Worm (Caenorhabditis elegans) whole organism, young adult: ENCODE results near the gene ZK1240.11.

ENCODE experiments used
- C06A6.2 ChIP-seq: fragments of 200-800 bp; sonication (Bioruptor generic); conservative IDR thresholded peaks from 2 replicates; pipeline ENCODE4 v1.3.6; 2022; ENCODE audit warnings: missing genetic modification characterization, missing compliant biosample characterization
- D2030.7 ChIP-seq: fragments of 200-800 bp; sonication (Bioruptor generic); IDR thresholded peaks from 2 replicates; pipeline ENCODE4 v1.3.6; 2022; ENCODE audit warnings: missing genetic modification reagents, missing genetic modification characterization, missing compliant biosample characterization
- F10E7.11 ChIP-seq: sonication (generic microtip); optimal IDR thresholded peaks from 2 replicates; lab custom pipeline; 2017; ENCODE audit warnings: mild to moderate bottlenecking, missing genetic modification characterization, moderate library complexity, missing compliant biosample characterization
- F22D6.2 ChIP-seq: sonication (generic microtip); optimal IDR thresholded peaks from 2 replicates; lab custom pipeline; 2016; ENCODE audit warnings: mild to moderate bottlenecking, missing genetic modification characterization, missing compliant biosample characterization
- F37B4.10 ChIP-seq: fragments of 200-800 bp; sonication (Bioruptor generic); IDR thresholded peaks from 2 replicates; pipeline ENCODE4 v1.3.6; 2022; ENCODE audit warnings: missing genetic modification characterization, missing compliant biosample characterization
- T07F8.4 ChIP-seq: sonication (generic microtip); optimal IDR thresholded peaks from 2 replicates; lab custom pipeline; 2016; ENCODE audit warnings: mild to moderate bottlenecking, missing genetic modification characterization, moderate library complexity, missing compliant biosample characterization
- aptf-3 ChIP-seq: fragments of 200-800 bp; sonication (Bioruptor generic); IDR thresholded peaks from 2 replicates; pipeline ENCODE4 v1.3.6; 2022; ENCODE audit warnings: missing genetic modification characterization, missing compliant biosample characterization
- athp-1 ChIP-seq: sonication (generic microtip); optimal IDR thresholded peaks from 2 replicates; lab custom pipeline; 2017; ENCODE audit warnings: mild to moderate bottlenecking, missing genetic modification characterization, missing compliant biosample characterization
- attf-6 ChIP-seq: fragments of 200-800 bp; sonication (Bioruptor generic); IDR thresholded peaks from 2 replicates; pipeline ENCODE4 v1.3.6; 2022; ENCODE audit warnings: missing genetic modification reagents, missing genetic modification characterization, missing compliant biosample characterization
- bed-1 ChIP-seq: fragments of 200-800 bp; sonication (Bioruptor generic); IDR thresholded peaks from 2 replicates; pipeline ENCODE4 v1.3.6; 2022; ENCODE audit warnings: missing genetic modification reagents, missing genetic modification characterization, missing compliant biosample characterization
- bed-2 ChIP-seq: fragments of 200-800 bp; sonication (Bioruptor generic); IDR thresholded peaks from 2 replicates; pipeline ENCODE4 v1.3.6; 2022; ENCODE audit warnings: missing genetic modification reagents, missing genetic modification characterization, missing compliant biosample characterization
- cebp-2 ChIP-seq: fragments of 200-800 bp; sonication (Bioruptor generic); IDR thresholded peaks from 2 replicates; pipeline ENCODE4 v1.3.6; 2022; ENCODE audit warnings: missing genetic modification characterization, missing compliant biosample characterization
- ceh-100 ChIP-seq: fragments of 200-800 bp; sonication (Bioruptor generic); IDR thresholded peaks from 2 replicates; pipeline ENCODE4 v1.3.6; 2022; ENCODE audit warnings: missing genetic modification reagents, missing genetic modification characterization, missing compliant biosample characterization
- ceh-40 ChIP-seq: fragments of 200-800 bp; sonication (Bioruptor generic); IDR thresholded peaks from 2 replicates; pipeline ENCODE4 v1.3.6; 2022; ENCODE audit warnings: missing genetic modification characterization, missing compliant biosample characterization
- chd-7 ChIP-seq: sonication (generic microtip); optimal IDR thresholded peaks from 2 replicates; lab custom pipeline; 2016; ENCODE audit warnings: mild to moderate bottlenecking, missing genetic modification characterization, moderate library complexity, missing compliant biosample characterization
- dox-1 ChIP-seq: fragments of 200-800 bp; sonication (Bioruptor generic); IDR thresholded peaks from 2 replicates; pipeline ENCODE4 v1.3.6; 2022; ENCODE audit warnings: missing genetic modification reagents, missing genetic modification characterization, missing compliant biosample characterization
- dpff-1 ChIP-seq: sonication (generic microtip); optimal IDR thresholded peaks from 2 replicates; lab custom pipeline; 2017; ENCODE audit warnings: mild to moderate bottlenecking, missing genetic modification characterization, missing compliant biosample characterization
- egl-44 ChIP-seq: fragments of 200-800 bp; sonication (Bioruptor generic); IDR thresholded peaks from 2 replicates; pipeline ENCODE4 v1.3.6; 2022; ENCODE audit warnings: missing genetic modification reagents, missing genetic modification characterization, missing compliant biosample characterization
- ekl-4 ChIP-seq: fragments of 200-800 bp; sonication (Bioruptor generic); IDR thresholded peaks from 2 replicates; pipeline ENCODE4 v1.3.6; 2022; ENCODE audit warnings: missing genetic modification reagents, missing genetic modification characterization, missing compliant biosample characterization
- ets-4 ChIP-seq: fragments of 200-800 bp; sonication (Bioruptor generic); optimal IDR thresholded peaks from 2 replicates; lab custom pipeline; 2018; ENCODE audit warnings: mild to moderate bottlenecking, missing genetic modification characterization, missing compliant biosample characterization
- gei-17 ChIP-seq: fragments of 200-800 bp; sonication (Bioruptor generic); optimal IDR thresholded peaks from 2 replicates; lab custom pipeline; 2018; ENCODE audit warnings: mild to moderate bottlenecking, missing genetic modification characterization, missing compliant biosample characterization
- hlh-12 ChIP-seq: sonication (generic microtip); optimal IDR thresholded peaks from 2 replicates; lab custom pipeline; 2016; ENCODE audit warnings: missing genetic modification characterization, missing compliant biosample characterization
- hsf-1 ChIP-seq: fragments of 200-800 bp; sonication (Bioruptor generic); IDR thresholded peaks from 2 replicates; pipeline ENCODE4 v1.3.6; 2022; ENCODE audit warnings: missing genetic modification reagents, missing genetic modification characterization, missing compliant biosample characterization
- lin-40 ChIP-seq: sonication (generic microtip); optimal IDR thresholded peaks from 2 replicates; lab custom pipeline; 2016; ENCODE audit warnings: missing genetic modification characterization, mild to moderate bottlenecking, missing compliant biosample characterization, missing genotype, missing genetic modification reagents
- lsl-1 ChIP-seq: fragments of 200-800 bp; sonication (Bioruptor generic); optimal IDR thresholded peaks from 2 replicates; lab custom pipeline; 2018; ENCODE audit warnings: mild to moderate bottlenecking, missing genetic modification characterization, moderate library complexity, missing compliant biosample characterization
- lsy-27 ChIP-seq: sonication (generic microtip); optimal IDR thresholded peaks from 2 replicates; lab custom pipeline; 2017; ENCODE audit warnings: missing genetic modification characterization, mild to moderate bottlenecking, missing compliant biosample characterization, antibody characterized with exemption, missing genotype, borderline replicate concordance; ENCODE audit not compliant: insufficient read depth
- madf-3 ChIP-seq: fragments of 200-800 bp; sonication (Bioruptor generic); IDR thresholded peaks from 2 replicates; pipeline ENCODE4 v1.3.6; 2022; ENCODE audit warnings: missing genetic modification reagents, missing genetic modification characterization, missing compliant biosample characterization
- madf-6 ChIP-seq: fragments of 200-800 bp; sonication (Bioruptor generic); IDR thresholded peaks from 2 replicates; pipeline ENCODE4 v1.3.6; 2022; ENCODE audit warnings: missing genetic modification reagents, missing genetic modification characterization, missing compliant biosample characterization
- mel-28 ChIP-seq: sonication (generic microtip); optimal IDR thresholded peaks from 2 replicates; lab custom pipeline; 2016; ENCODE audit warnings: borderline replicate concordance, mild to moderate bottlenecking, missing genetic modification characterization, missing compliant biosample characterization
- nfya-2 ChIP-seq: fragments of 200-800 bp; sonication (Bioruptor generic); IDR thresholded peaks from 2 replicates; pipeline ENCODE4 v1.3.6; 2022; ENCODE audit warnings: missing genetic modification reagents, missing genetic modification characterization, missing compliant biosample characterization
- nhr-120 ChIP-seq: fragments of 200-800 bp; sonication (Bioruptor generic); IDR thresholded peaks from 2 replicates; pipeline ENCODE4 v1.3.6; 2022; ENCODE audit warnings: missing genetic modification characterization, missing compliant biosample characterization
- nhr-80 ChIP-seq: sonication (generic microtip); optimal IDR thresholded peaks from 2 replicates; lab custom pipeline; 2016; ENCODE audit warnings: missing genetic modification characterization, missing compliant biosample characterization
- nhr-90 ChIP-seq: sonication (generic microtip); optimal IDR thresholded peaks from 2 replicates; lab custom pipeline; 2016; ENCODE audit warnings: missing genotype, mild to moderate bottlenecking, missing genetic modification characterization, missing compliant biosample characterization
- rcor-1 ChIP-seq: fragments of 200-800 bp; sonication (Bioruptor generic); IDR thresholded peaks from 2 replicates; pipeline ENCODE4 v1.3.6; 2022; ENCODE audit warnings: missing genetic modification reagents, missing genetic modification characterization, missing compliant biosample characterization
- rpc-1 ChIP-seq, 2 experiments: fragments of 150-350 bp in 1 of 2; sonication (generic microtip) in 1 of 2; optimal IDR thresholded peaks; 2 replicates each; lab custom pipeline; 2014 to 2018; ENCODE audit warnings: missing biosample characterization in 1 of 2, missing genetic modification characterization in 1 of 2, missing genetic modification reagents in 1 of 2, missing genotype in 1 of 2
- sdz-38 ChIP-seq: sonication (generic microtip); optimal IDR thresholded peaks from 2 replicates; lab custom pipeline; 2016; ENCODE audit warnings: missing genotype, missing genetic modification characterization, missing compliant biosample characterization
- tbp1 ChIP-seq: fragments of 200-800 bp; sonication (Bioruptor generic); optimal IDR thresholded peaks from 2 replicates; lab custom pipeline; 2018; ENCODE audit warnings: mild to moderate bottlenecking, missing genetic modification characterization, missing compliant biosample characterization
- tbx-9 ChIP-seq: sonication (generic microtip); optimal IDR thresholded peaks from 2 replicates; lab custom pipeline; 2016; ENCODE audit warnings: borderline replicate concordance, missing genetic modification characterization, inconsistent platforms, missing compliant biosample characterization

Gene ZK1240.11

DNA sequence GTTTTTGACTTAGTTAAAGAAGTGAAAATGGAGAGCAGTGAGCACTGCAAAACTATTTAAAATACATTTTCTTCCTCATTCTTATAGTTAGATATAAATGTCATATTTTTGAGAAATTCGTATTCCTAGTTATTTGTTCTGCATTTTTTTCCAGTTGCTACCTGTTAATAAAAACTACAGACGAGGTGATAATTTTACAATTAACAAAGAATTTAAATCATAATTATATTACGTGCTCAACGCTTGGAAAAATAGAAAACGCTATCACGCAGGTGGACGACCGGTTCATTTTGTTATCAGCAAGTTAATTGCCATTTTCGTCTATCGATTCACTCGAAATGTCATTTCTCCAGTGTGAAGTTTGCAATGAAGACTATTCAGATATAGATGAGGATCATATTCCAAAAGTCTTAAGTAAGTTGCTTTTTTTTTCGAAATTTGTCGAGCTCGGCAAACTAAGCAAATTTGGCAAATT lies 7.1 kb upstream of the ZK1240.11 start, which contains the start of the genes ZK1240.5 and ZK1240.9:
Gene ZK1240.5 (minus strand): TSS at position 51 of the 475 bp plus-strand sequence.
Gene ZK1240.9 (plus strand): TSS at position 307 of the 475 bp plus-strand sequence.
- TF ChIP-seq nhr-80 (tag; lab: Kevin White, UChicago): peak; percentile 57
- no peak for TF ChIP-seq tbx-9
- no peak for TF ChIP-seq ceh-100 (GFP tag; lab: Robert Waterston, UW)
- TF ChIP-seq cebp-2 (GFP tag; lab: Robert Waterston, UW): no peak

DNA sequence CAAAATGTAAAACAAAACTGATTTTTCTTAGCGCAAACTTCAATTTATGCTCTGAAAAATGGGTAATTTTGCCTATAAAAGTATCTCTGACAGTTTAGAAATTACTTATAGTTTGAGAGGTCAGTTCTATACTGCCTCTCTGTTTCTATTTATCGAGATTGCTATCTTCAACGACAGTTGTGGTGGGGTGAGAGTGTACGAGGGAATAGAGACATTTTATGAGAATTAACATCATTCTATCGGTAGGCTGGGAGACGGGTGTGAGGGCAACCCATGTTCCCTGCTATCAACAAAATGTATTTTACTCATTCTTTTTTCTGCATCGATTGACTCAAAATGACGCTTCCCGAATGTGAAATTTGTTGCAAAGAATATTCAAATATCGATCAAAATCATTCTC lies 5.0 kb upstream of the ZK1240.11 start, which contains the start of gene ZK1240.3:
Gene ZK1240.3 (plus strand): TSS at position 238 of the 400 bp plus-strand sequence.
- TF ChIP-seq ets-4 (GFP tag; lab: Kevin White, UChicago) (peak; percentile 64), bed-2 (GFP tag; lab: Robert Waterston, UW) (no peak), nhr-80 (tag; lab: Kevin White, UChicago) (peak; percentile 93), dox-1 (GFP tag; lab: Robert Waterston, UW) (peak; percentile 50)

DNA sequence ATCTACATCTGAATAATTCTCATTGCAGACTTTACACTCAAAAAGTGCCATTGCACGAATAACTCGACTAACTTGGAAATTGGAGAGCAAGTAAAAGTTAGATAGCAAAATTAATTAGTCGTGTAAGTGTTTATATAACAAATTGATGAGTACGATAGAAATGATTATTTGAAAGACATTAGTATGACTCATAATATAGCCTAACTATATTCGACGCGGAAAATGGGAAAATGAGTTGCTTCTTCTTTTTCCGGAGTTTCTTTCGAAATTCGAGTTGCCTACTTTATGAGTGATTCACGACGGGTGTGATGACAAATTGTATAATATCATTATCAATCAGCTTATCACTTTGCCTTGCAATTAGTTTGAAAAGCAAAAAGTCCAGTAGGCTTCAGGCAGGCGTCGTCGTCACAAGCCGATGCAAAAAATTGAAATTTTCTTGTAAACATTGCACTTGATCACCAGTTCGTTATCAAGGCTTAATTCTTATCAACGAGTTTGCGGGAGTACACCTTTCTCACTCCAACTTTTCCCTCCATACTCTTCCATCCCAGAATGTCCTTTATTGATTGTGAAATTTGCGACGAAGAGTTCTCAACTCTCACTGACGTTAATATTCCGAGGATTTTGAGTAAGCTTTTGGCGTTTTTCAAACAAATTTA lies 2.1 kb upstream of the ZK1240.11 start, which contains the start of the genes ZK1240.6 and ZK1240.2:
Gene ZK1240.6 (minus strand): TSS at position 51 of the 662 bp plus-strand sequence.
Gene ZK1240.2 (plus strand): TSS at position 520 of the 662 bp plus-strand sequence.
- TF ChIP-seq bed-2 (GFP tag; lab: Robert Waterston, UW) (no peak), egl-44 (no peak), ets-4 (GFP tag; lab: Kevin White, UChicago) (peak; percentile 58), nhr-80 (tag; lab: Kevin White, UChicago) (peak; percentile 85), madf-3 (GFP tag; lab: Robert Waterston, UW) (no peak)

DNA sequence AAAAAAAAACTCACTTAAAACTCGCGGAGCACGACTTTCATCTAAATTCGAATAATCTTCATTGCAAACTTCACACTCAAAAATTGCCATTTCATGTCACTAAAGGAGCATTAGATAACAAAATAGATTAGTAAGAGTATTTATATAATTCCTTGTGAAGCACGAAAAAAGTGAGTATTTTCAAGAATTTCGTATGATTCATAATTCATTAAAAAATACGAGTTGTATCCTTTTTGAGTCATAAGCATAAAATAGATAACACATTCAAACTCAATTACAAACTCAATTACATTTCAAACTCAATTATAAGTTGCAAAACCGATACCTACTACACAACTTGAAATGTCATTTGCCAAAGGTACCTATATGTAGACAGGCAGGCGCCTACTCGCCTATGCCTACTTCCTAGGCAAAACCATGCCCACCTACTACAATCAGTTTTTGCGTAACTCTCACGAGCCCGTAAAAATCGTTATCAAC lies 3.9 kb downstream of the ZK1240.11 start, which contains the start of the genes ZK1240.8 and ZK1240.1:
Gene ZK1240.8 (minus strand): TSS at position 101 of the 480 bp plus-strand sequence.
Gene ZK1240.1 (plus strand): TSS at position 430 of the 480 bp plus-strand sequence.
- TF ChIP-seq F10E7.11 (no peak), madf-6 (GFP tag; lab: Robert Waterston, UW) (no peak), F22D6.2 (tag; lab: Kevin White, UChicago) (no peak), athp-1 (tag; lab: Kevin White, UChicago) (no peak), sdz-38 (tag; lab: Kevin White, UChicago) (no peak), nhr-90 (tag; lab: Kevin White, UChicago) (no peak), C06A6.2 (no peak)

DNA sequence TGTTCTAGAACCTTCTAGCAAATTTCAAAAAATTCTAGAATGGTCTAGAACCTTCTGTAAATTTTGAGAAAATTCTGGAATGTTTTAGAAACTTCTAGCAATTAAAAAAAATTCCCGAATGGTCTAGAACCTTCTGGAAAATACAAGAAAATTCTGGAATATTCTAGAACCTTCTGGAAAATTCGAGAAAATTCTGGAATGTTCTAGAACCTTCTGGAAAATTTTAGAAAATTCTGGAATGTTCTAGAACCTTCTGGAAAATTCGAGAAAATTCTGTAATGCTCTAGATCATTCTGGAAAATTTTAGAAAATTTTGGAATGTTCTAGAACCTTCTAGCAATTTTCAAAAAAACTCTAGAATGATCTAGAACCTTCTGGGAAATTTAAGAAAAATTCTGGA lies 5.4 kb downstream of the ZK1240.11 start:
- TF ChIP-seq T07F8.4 (tag; lab: Kevin White, UChicago) (no peak), tbx-9 (no peak), rcor-1 (GFP tag; lab: Robert Waterston, UW) (no peak), D2030.7 (GFP tag; lab: Robert Waterston, UW) (0 out of 2 replicates have a peak, but pooled peaks have one; percentile 35), chd-7 (no peak), dox-1 (GFP tag; lab: Robert Waterston, UW) (peak; percentile 80), lsy-27 (tag; lab: Kevin White, UChicago) (no peak), aptf-3 (GFP tag; lab: Robert Waterston, UW) (no peak), gei-17 (GFP tag; lab: Kevin White, UChicago) (peak; percentile 12), rpc-1 (optimal IDR thresholded peaks at IDR 0.05; lab: Kevin White, UChicago) (peak; percentile 40), rpc-1 (tag; optimal IDR thresholded peaks at IDR 0.05; lab: Kevin White, UChicago) (no peak), tbp1 (GFP tag; lab: Kevin White, UChicago) (no peak), nfya-2 (no peak), dpff-1 (no peak), nhr-120 (GFP tag; lab: Robert Waterston, UW) (no peak), mel-28 (tag; lab: Kevin White, UChicago) (no peak), ekl-4 (peak; percentile 19; the same call in 1 of the 2 replicates), lsl-1 (GFP tag; lab: Kevin White, UChicago) (peak; percentile 16), hlh-12 (no peak), ceh-40 (GFP tag; lab: Robert Waterston, UW) (0 out of 2 replicates have a peak, but pooled peaks have one; percentile 67), attf-6 (GFP tag; lab: Robert Waterston, UW) (no peak), bed-1 (GFP tag; lab: Robert Waterston, UW) (no peak), lin-40 (tag; lab: Kevin White, UChicago) (no peak), madf-6 (GFP tag; lab: Robert Waterston, UW) (peak; percentile 31; the same call in 1 of the 2 replicates), F37B4.10 (no peak), hsf-1 (peak; percentile 97)
- TF ChIP-seq, all 124 proteins: peak for 9
